Fruit fly (Drosophila melanogaster) whole organism, pupa: ENCODE measurements around the gene Prosbeta2.

ENCODE experiments used
- CG4496 ChIP-seq: fragments of 200-800 bp; sonication (Bioruptor generic); IDR thresholded peaks from 3 replicates; pipeline ENCODE4 v1.3.6; 2022; ENCODE audit warnings: missing biosample characterization, missing genetic modification characterization
- CG9948 ChIP-seq: fragments of 200-800 bp; sonication (Bioruptor generic); optimal IDR thresholded peaks from 2 replicates; lab custom pipeline; 2018; ENCODE audit warnings: missing biosample characterization, mild to moderate bottlenecking, missing genetic modification characterization, moderate library complexity

dm6 chr3L:14964862-14965261 is 34.9 kb upstream of the Prosbeta2 start:
- TF ChIP-seq CG4496 (GFP tag; lab: Robert Waterston, UW): no peak
- no peak for TF ChIP-seq CG9948
